Worm (Caenorhabditis elegans) whole organism, young adult: Measurements from ENCODE around the gene C23F12.9.

Source experiments
- B0019.2 ChIP-seq: fragments of 200-800 bp; sonication (Bioruptor generic); conservative IDR thresholded peaks from 2 replicates; pipeline ENCODE4 v1.3.6; 2022; ENCODE audit warnings: missing genetic modification reagents, missing genetic modification characterization, missing compliant biosample characterization
- B0035.1 ChIP-seq: sonication (generic microtip); optimal IDR thresholded peaks from 2 replicates; lab custom pipeline; 2016; ENCODE audit warnings: missing genetic modification characterization, mild to moderate bottlenecking, missing compliant biosample characterization, missing genotype, missing genetic modification reagents
- C06A6.2 ChIP-seq: fragments of 200-800 bp; sonication (Bioruptor generic); conservative IDR thresholded peaks from 2 replicates; pipeline ENCODE4 v1.3.6; 2022; ENCODE audit warnings: missing genetic modification characterization, missing compliant biosample characterization
- C17E4.6 ChIP-seq: fragments of 200-800 bp; sonication (Bioruptor generic); IDR thresholded peaks from 2 replicates; pipeline ENCODE4 v1.3.6; 2022; ENCODE audit warnings: missing genetic modification reagents, missing genetic modification characterization, missing compliant biosample characterization
- F33H1.4 ChIP-seq: fragments of 200-800 bp; sonication (Bioruptor generic); IDR thresholded peaks from 2 replicates; pipeline ENCODE4 v1.3.6; 2022; ENCODE audit warnings: missing genetic modification reagents, missing genetic modification characterization, missing compliant biosample characterization
- F57C9.4 ChIP-seq: sonication (generic microtip); optimal IDR thresholded peaks from 2 replicates; lab custom pipeline; 2017; ENCODE audit warnings: mild to moderate bottlenecking, missing genetic modification characterization, missing compliant biosample characterization
- T07F8.4 ChIP-seq: sonication (generic microtip); optimal IDR thresholded peaks from 2 replicates; lab custom pipeline; 2016; ENCODE audit warnings: mild to moderate bottlenecking, missing genetic modification characterization, moderate library complexity, missing compliant biosample characterization
- Y56A3A.18 ChIP-seq: fragments of 200-800 bp; sonication (Bioruptor generic); IDR thresholded peaks from 2 replicates; pipeline ENCODE4 v1.3.6; 2022; ENCODE audit warnings: missing genetic modification reagents, missing genetic modification characterization, missing compliant biosample characterization
- ama-1 ChIP-seq, 3 experiments: fragments of 150-350 bp in 1 of 3; sonication (generic microtip) in 2 of 3; optimal IDR thresholded peaks; 2 replicates each; lab custom pipeline; 2014 to 2018; ENCODE audit warnings: missing biosample characterization in 2 of 3, missing genetic modification characterization in 2 of 3, missing genetic modification reagents in 2 of 3
- attf-3 ChIP-seq: fragments of 200-800 bp; sonication (Bioruptor generic); conservative IDR thresholded peaks from 2 replicates; pipeline ENCODE4 v1.3.6; 2022; ENCODE audit warnings: missing genetic modification reagents, missing genetic modification characterization, missing compliant biosample characterization
- cebp-1 ChIP-seq, 2 experiments: fragments of 200-800 bp in 1 of 2; sonication (Bioruptor generic) in 1 of 2; sonication (generic microtip) in 1 of 2; IDR thresholded peaks in 1 of 2; optimal IDR thresholded peaks in 1 of 2; 2 replicates each; pipeline versions ENCODE4 v1.3.6 to Lab custom; 2017 to 2022; ENCODE audit warnings: missing compliant biosample characterization in 2 of 2, missing genetic modification characterization in 2 of 2, mild to moderate bottlenecking in 1 of 2, missing genetic modification reagents in 1 of 2, moderate library complexity in 1 of 2
- ceh-58 ChIP-seq: fragments of 200-800 bp; sonication (Bioruptor generic); IDR thresholded peaks from 2 replicates; pipeline ENCODE4 v1.3.6; 2022; ENCODE audit warnings: missing genetic modification characterization, missing compliant biosample characterization
- die-1 ChIP-seq: sonication (generic microtip); optimal IDR thresholded peaks from 2 replicates; lab custom pipeline; 2016; ENCODE audit warnings: missing genotype, mild to moderate bottlenecking, missing genetic modification characterization, missing compliant biosample characterization
- dox-1 ChIP-seq: fragments of 200-800 bp; sonication (Bioruptor generic); IDR thresholded peaks from 2 replicates; pipeline ENCODE4 v1.3.6; 2022; ENCODE audit warnings: missing genetic modification reagents, missing genetic modification characterization, missing compliant biosample characterization
- dpl-1 ChIP-seq: fragments of 150-350 bp; optimal IDR thresholded peaks from 2 replicates; lab custom pipeline; 2014; ENCODE audit warnings: missing biosample characterization, missing genetic modification reagents, missing genetic modification characterization
- egl-18 ChIP-seq: fragments of 200-800 bp; sonication (Bioruptor generic); IDR thresholded peaks from 2 replicates; pipeline ENCODE4 v1.3.6; 2022; ENCODE audit warnings: missing genetic modification reagents, missing genetic modification characterization, missing compliant biosample characterization
- ets-4 ChIP-seq: fragments of 200-800 bp; sonication (Bioruptor generic); optimal IDR thresholded peaks from 2 replicates; lab custom pipeline; 2018; ENCODE audit warnings: mild to moderate bottlenecking, missing genetic modification characterization, missing compliant biosample characterization
- fkh-3 ChIP-seq: sonication (generic microtip); optimal IDR thresholded peaks from 2 replicates; lab custom pipeline; 2016; ENCODE audit warnings: mild to moderate bottlenecking, missing genetic modification characterization, missing compliant biosample characterization
- him-1 ChIP-seq: sonication (generic microtip); optimal IDR thresholded peaks from 2 replicates; lab custom pipeline; 2016; ENCODE audit warnings: missing genotype, missing genetic modification reagents, missing genetic modification characterization, missing compliant biosample characterization
- hsf-1 ChIP-seq: fragments of 200-800 bp; sonication (Bioruptor generic); IDR thresholded peaks from 2 replicates; pipeline ENCODE4 v1.3.6; 2022; ENCODE audit warnings: missing genetic modification reagents, missing genetic modification characterization, missing compliant biosample characterization
- lin-35 ChIP-seq, 3 experiments: fragments of 150-350 bp in 2 of 3; sonication (generic microtip) in 1 of 3; optimal IDR thresholded peaks; 2 replicates each; lab custom pipeline; 2014 to 2018; ENCODE audit warnings: missing biosample characterization in 3 of 3, missing genetic modification characterization in 3 of 3, missing genetic modification reagents in 3 of 3
- lsl-1 ChIP-seq: fragments of 200-800 bp; sonication (Bioruptor generic); optimal IDR thresholded peaks from 2 replicates; lab custom pipeline; 2018; ENCODE audit warnings: mild to moderate bottlenecking, missing genetic modification characterization, moderate library complexity, missing compliant biosample characterization
- madf-3 ChIP-seq: fragments of 200-800 bp; sonication (Bioruptor generic); IDR thresholded peaks from 2 replicates; pipeline ENCODE4 v1.3.6; 2022; ENCODE audit warnings: missing genetic modification reagents, missing genetic modification characterization, missing compliant biosample characterization
- madf-8 ChIP-seq: fragments of 200-800 bp; sonication (Bioruptor generic); conservative IDR thresholded peaks from 2 replicates; pipeline ENCODE4 v1.3.6; 2022; ENCODE audit warnings: missing genetic modification reagents, missing genetic modification characterization, missing compliant biosample characterization
- nfya-1 ChIP-seq: sonication (generic microtip); optimal IDR thresholded peaks from 2 replicates; lab custom pipeline; 2017; ENCODE audit warnings: antibody characterized with exemption, missing compliant biosample characterization, missing genetic modification characterization, borderline replicate concordance; ENCODE audit not compliant: insufficient read depth
- nhr-179 ChIP-seq: sonication (generic microtip); optimal IDR thresholded peaks from 2 replicates; lab custom pipeline; 2016; ENCODE audit warnings: mild to moderate bottlenecking, missing genetic modification characterization, missing compliant biosample characterization
- nhr-27 ChIP-seq: fragments of 200-800 bp; sonication (Bioruptor generic); optimal IDR thresholded peaks from 2 replicates; lab custom pipeline; 2018; ENCODE audit warnings: mild to moderate bottlenecking, missing genetic modification characterization, moderate library complexity, missing compliant biosample characterization
- pbrm-1 ChIP-seq: fragments of 200-800 bp; sonication (Bioruptor generic); IDR thresholded peaks from 2 replicates; pipeline ENCODE4 v1.3.6; 2022; ENCODE audit warnings: missing genetic modification reagents, missing genetic modification characterization, missing compliant biosample characterization
- pha-4 ChIP-seq: fragments of 150-350 bp; sonication (generic microtip); optimal IDR thresholded peaks from 2 replicates; lab custom pipeline; 2014; ENCODE audit warnings: missing biosample characterization, missing genetic modification reagents, missing genetic modification characterization
- sdz-38 ChIP-seq: sonication (generic microtip); optimal IDR thresholded peaks from 2 replicates; lab custom pipeline; 2016; ENCODE audit warnings: missing genotype, missing genetic modification characterization, missing compliant biosample characterization
- sea-2 ChIP-seq: fragments of 200-800 bp; sonication (Bioruptor generic); IDR thresholded peaks from 2 replicates; pipeline ENCODE4 v1.3.6; 2022; ENCODE audit warnings: missing genetic modification characterization, missing compliant biosample characterization
- snpc-1.1 ChIP-seq: sonication (generic microtip); optimal IDR thresholded peaks from 2 replicates; lab custom pipeline; 2017; ENCODE audit warnings: missing genetic modification characterization, mild to moderate bottlenecking, missing compliant biosample characterization, antibody characterized with exemption, moderate library complexity, missing genotype, missing genetic modification reagents; ENCODE audit not compliant: insufficient read depth
- snpc-1.3 ChIP-seq: sonication (generic microtip); optimal IDR thresholded peaks from 2 replicates; lab custom pipeline; 2017; ENCODE audit warnings: missing genetic modification characterization, mild to moderate bottlenecking, missing compliant biosample characterization, antibody characterized with exemption, moderate library complexity, missing genotype, missing genetic modification reagents; ENCODE audit not compliant: insufficient read depth
- snpc-3.4 ChIP-seq: sonication (generic microtip); optimal IDR thresholded peaks from 2 replicates; lab custom pipeline; 2017; ENCODE audit warnings: missing genetic modification characterization, mild to moderate bottlenecking, missing compliant biosample characterization, antibody characterized with exemption, moderate library complexity, missing genotype, missing genetic modification reagents
- somi-1 ChIP-seq: fragments of 200-800 bp; sonication (Bioruptor generic); optimal IDR thresholded peaks from 2 replicates; lab custom pipeline; 2018; ENCODE audit warnings: mild to moderate bottlenecking, missing genetic modification characterization, missing compliant biosample characterization
- tbx-9 ChIP-seq: sonication (generic microtip); optimal IDR thresholded peaks from 2 replicates; lab custom pipeline; 2016; ENCODE audit warnings: borderline replicate concordance, missing genetic modification characterization, inconsistent platforms, missing compliant biosample characterization
- unc-62 ChIP-seq: fragments of 150-350 bp; optimal IDR thresholded peaks from 2 replicates; lab custom pipeline; 2014; ENCODE audit warnings: missing biosample characterization, missing genetic modification reagents, missing genetic modification characterization
- zfh-2 ChIP-seq: fragments of 200-800 bp; sonication (Bioruptor generic); conservative IDR thresholded peaks from 2 replicates; pipeline ENCODE4 v1.3.6; 2022; ENCODE audit warnings: missing genetic modification reagents, missing genetic modification characterization, missing compliant biosample characterization
- zim-3 ChIP-seq: sonication (generic microtip); optimal IDR thresholded peaks from 2 replicates; lab custom pipeline; 2017; ENCODE audit warnings: mild to moderate bottlenecking, missing genetic modification characterization, moderate library complexity, missing compliant biosample characterization
- ztf-26 ChIP-seq: sonication (generic microtip); optimal IDR thresholded peaks from 2 replicates; lab custom pipeline; 2017; ENCODE audit warnings: missing genetic modification characterization, missing compliant biosample characterization
- ztf-6 ChIP-seq: fragments of 200-800 bp; sonication (Bioruptor generic); IDR thresholded peaks from 2 replicates; pipeline ENCODE4 v1.3.6; 2022; ENCODE audit warnings: missing genetic modification reagents, missing genetic modification characterization, missing compliant biosample characterization

The C23F12.9 gene

DNA sequence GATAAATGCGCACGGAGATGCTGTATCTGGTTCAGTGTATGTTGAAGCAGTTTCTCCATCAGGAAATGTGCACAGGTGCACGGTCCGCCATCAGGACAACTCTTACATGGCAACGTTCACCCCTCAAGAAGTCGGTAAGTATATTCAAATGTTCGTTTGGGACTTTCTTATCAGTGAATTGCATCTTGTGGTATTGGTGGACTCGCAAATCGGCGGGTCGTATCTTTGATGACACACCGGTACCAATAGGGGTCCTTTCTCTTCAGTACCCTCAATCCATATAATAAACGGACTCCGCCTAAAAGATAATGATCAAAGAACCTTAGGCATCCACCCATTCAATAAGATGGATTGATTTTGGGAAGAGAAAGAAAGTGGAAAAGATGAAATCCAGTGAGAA is 12.1 kb downstream of the C23F12.9 start:
- no peak for TF ChIP-seq lin-35 (GFP tag; optimal IDR thresholded peaks at IDR 0.05; lab: Kevin White, UChicago)
- TF ChIP-seq T07F8.4, result no peak
- no peak for TF ChIP-seq him-1
- TF ChIP-seq B0019.2 (GFP tag; lab: Robert Waterston, UW), result no peak
- no peak for TF ChIP-seq F57C9.4 (tag; lab: Kevin White, UChicago)
- no peak for TF ChIP-seq nfya-1 (tag; lab: Kevin White, UChicago)
- no peak for TF ChIP-seq dox-1 (GFP tag; lab: Robert Waterston, UW)
- no peak for TF ChIP-seq zfh-2 (GFP tag; lab: Robert Waterston, UW)
- TF ChIP-seq pha-4 (tag; lab: Kevin White, UChicago), result no peak
- TF ChIP-seq tbx-9 (tag; lab: Kevin White, UChicago), result no peak
- TF ChIP-seq ceh-58 (GFP tag; lab: Robert Waterston, UW), result no peak
- no peak for TF ChIP-seq madf-8 (GFP tag; lab: Robert Waterston, UW)
- TF ChIP-seq egl-18 (GFP tag; lab: Robert Waterston, UW), result no peak
- TF ChIP-seq madf-3 (GFP tag; lab: Robert Waterston, UW), result no peak
- TF ChIP-seq hsf-1, result no peak

DNA sequence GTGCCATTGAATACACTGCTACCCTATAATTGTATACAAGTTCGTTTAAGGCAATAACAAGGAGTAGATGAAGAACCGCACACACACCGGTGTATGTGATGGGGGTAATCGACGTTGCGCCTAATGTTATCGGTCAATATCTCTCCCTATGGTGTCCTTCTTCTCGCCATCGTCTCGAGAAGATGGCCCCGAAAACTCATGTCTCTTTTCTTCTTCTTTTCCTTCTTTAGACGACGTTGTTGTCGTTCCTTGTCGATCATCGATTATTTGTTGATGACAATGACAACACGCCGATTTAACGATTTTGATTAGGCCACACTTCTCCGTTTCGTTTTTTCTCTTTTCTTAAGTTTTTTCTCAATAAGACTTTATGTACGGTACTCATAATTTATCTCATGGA is 15.3 kb downstream of the C23F12.9 start:
- no peak for TF ChIP-seq die-1
- TF ChIP-seq C06A6.2, result no peak
- TF ChIP-seq dpl-1 (GFP tag; lab: Kevin White, UChicago), result no peak
- TF ChIP-seq attf-3, result no peak
- no peak for TF ChIP-seq ama-1 (optimal IDR thresholded peaks at IDR 0.05; lab: Kevin White, UChicago)
- TF ChIP-seq ama-1 (GFP tag; optimal IDR thresholded peaks at IDR 0.05; lab: Kevin White, UChicago), result no peak
- no peak for TF ChIP-seq nhr-27
- TF ChIP-seq somi-1 (GFP tag; lab: Kevin White, UChicago), result no peak
- TF ChIP-seq B0035.1, result no peak
- TF ChIP-seq snpc-3.4 (tag; lab: Kevin White, UChicago), result no peak
- no peak for TF ChIP-seq snpc-1.3
- no peak for TF ChIP-seq fkh-3 (tag; lab: Kevin White, UChicago)
- TF ChIP-seq ztf-26, result no peak
- TF ChIP-seq ets-4, result no peak
- no peak for TF ChIP-seq zim-3 (tag; lab: Kevin White, UChicago)
- TF ChIP-seq nhr-179 (tag; lab: Kevin White, UChicago), result no peak
- TF ChIP-seq C17E4.6 (GFP tag; lab: Robert Waterston, UW), result no peak
- TF ChIP-seq, all 124 proteins: peak for 0

DNA sequence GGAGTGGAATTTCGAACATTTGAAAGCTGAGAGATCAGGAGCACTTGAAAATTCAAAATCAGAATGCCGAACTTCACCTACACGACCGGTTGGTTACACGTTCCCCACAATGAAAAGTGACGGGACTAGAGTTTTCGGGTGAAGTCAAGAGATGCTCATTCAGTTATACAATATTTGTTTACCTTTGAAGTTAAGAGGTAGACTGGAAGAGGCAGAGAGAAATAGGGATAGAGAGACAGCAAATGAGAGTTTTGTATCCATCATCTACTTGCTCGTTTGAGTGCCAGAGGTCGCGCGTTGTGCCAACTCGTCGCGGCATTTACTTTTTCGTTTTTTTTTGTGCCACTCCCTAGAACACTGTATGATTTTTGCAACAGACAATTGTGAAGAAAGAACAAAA is 16.9 kb downstream of the C23F12.9 start:
- no peak for TF ChIP-seq F33H1.4 (GFP tag; lab: Robert Waterston, UW)
- no peak for TF ChIP-seq cebp-1 (GFP tag; IDR thresholded peaks at IDR 0.05; lab: Robert Waterston, UW)
- no peak for TF ChIP-seq cebp-1 (tag; optimal IDR thresholded peaks at IDR 0.05; lab: Kevin White, UChicago)
- no peak for TF ChIP-seq unc-62 (GFP tag; lab: Kevin White, UChicago)
- no peak for TF ChIP-seq pbrm-1 (GFP tag; lab: Robert Waterston, UW)
- no peak for TF ChIP-seq Y56A3A.18 (GFP tag; lab: Robert Waterston, UW)
- no peak for TF ChIP-seq lsl-1 (GFP tag; lab: Kevin White, UChicago)
- TF ChIP-seq ztf-6, result no peak
- no peak for TF ChIP-seq sdz-38 (tag; lab: Kevin White, UChicago)
- TF ChIP-seq sea-2 (GFP tag; lab: Robert Waterston, UW), result no peak
- no peak for TF ChIP-seq snpc-1.1 (tag; lab: Kevin White, UChicago)
